Fruit fly (Drosophila melanogaster) whole organism, adult: Measurements from ENCODE around the gene pll.

Experiments
- CG11617 ChIP-seq: fragments of 200-800 bp; sonication (Bioruptor generic); optimal IDR thresholded peaks from 2 replicates; lab custom pipeline; 2017; ENCODE audit warnings: mild to moderate bottlenecking, missing biosample characterization, missing genetic modification reagents, missing genetic modification characterization
- CG12768 ChIP-seq: fragments of 200-800 bp; sonication (Bioruptor generic); optimal IDR thresholded peaks from 2 replicates; lab custom pipeline; 2017; ENCODE audit warnings: missing biosample characterization, missing genetic modification characterization, mild to moderate bottlenecking, moderate library complexity, missing genetic modification reagents
- CG14711 ChIP-seq: fragments of 200-800 bp; sonication (Bioruptor generic); optimal IDR thresholded peaks from 2 replicates; lab custom pipeline; 2018; ENCODE audit warnings: missing biosample characterization, mild to moderate bottlenecking, missing genetic modification characterization, moderate library complexity
- CG1620 ChIP-seq: fragments of 200-800 bp; sonication (Bioruptor generic); optimal IDR thresholded peaks from 2 replicates; lab custom pipeline; 2016; ENCODE audit warnings: missing biosample characterization, missing genetic modification characterization
- CG33017 ChIP-seq: fragments of 200-800 bp; sonication (Bioruptor generic); optimal IDR thresholded peaks from 2 replicates; lab custom pipeline; 2018; ENCODE audit warnings: missing biosample characterization, mild to moderate bottlenecking, missing genetic modification characterization, moderate library complexity
- CG5204 ChIP-seq: fragments of 200-800 bp; sonication (Bioruptor generic); optimal IDR thresholded peaks from 2 replicates; lab custom pipeline; 2016; ENCODE audit warnings: missing biosample characterization, missing genetic modification characterization
- CG7045 ChIP-seq: fragments of 200-800 bp; sonication (Bioruptor generic); optimal IDR thresholded peaks from 2 replicates; lab custom pipeline; 2017; ENCODE audit warnings: missing biosample characterization, mild to moderate bottlenecking, missing genetic modification characterization
- CG7101 ChIP-seq: fragments of 200-800 bp; sonication (Bioruptor generic); optimal IDR thresholded peaks from 2 replicates; lab custom pipeline; 2018; ENCODE audit warnings: missing biosample characterization, mild to moderate bottlenecking, missing genetic modification characterization, moderate library complexity
- Clk ChIP-seq: fragments of 200-800 bp; sonication (Bioruptor generic); optimal IDR thresholded peaks from 2 replicates; lab custom pipeline; 2017; ENCODE audit warnings: missing biosample characterization, missing genetic modification characterization
- Crg-1 ChIP-seq: fragments of 200-800 bp; sonication (Bioruptor generic); optimal IDR thresholded peaks from 2 replicates; lab custom pipeline; 2016; ENCODE audit warnings: missing biosample characterization, missing genetic modification characterization
- Hr96 ChIP-seq: fragments of 200-800 bp; sonication (Bioruptor generic); optimal IDR thresholded peaks from 2 replicates; lab custom pipeline; 2016; ENCODE audit warnings: missing biosample characterization, missing genetic modification characterization
- Mnt ChIP-seq: fragments of 200-800 bp; sonication (Bioruptor generic); optimal IDR thresholded peaks from 2 replicates; lab custom pipeline; 2016; ENCODE audit warnings: missing biosample characterization, mild to moderate bottlenecking, missing genetic modification characterization
- bab1 ChIP-seq: fragments of 200-800 bp; sonication (Bioruptor generic); optimal IDR thresholded peaks from 3 replicates; lab custom pipeline; 2019; ENCODE audit warnings: missing biosample characterization, mild to moderate bottlenecking, missing genetic modification characterization, moderate library complexity
- cic ChIP-seq: fragments of 200-800 bp; sonication (Bioruptor generic); optimal IDR thresholded peaks from 2 replicates; lab custom pipeline; 2017; ENCODE audit warnings: missing biosample characterization, mild to moderate bottlenecking, missing genetic modification characterization, moderate library complexity
- cnc ChIP-seq, 2 experiments: fragments of >200 bp; optimal IDR thresholded peaks; 2 replicates each; lab custom pipeline; 2017
- kay ChIP-seq: fragments of 200-800 bp; sonication (Bioruptor generic); peaks from one replicate; lab custom pipeline; 2016; ENCODE audit warnings: missing biosample characterization, missing genetic modification characterization, borderline replicate concordance
- ovo ChIP-seq: fragments of 200-800 bp; sonication (Bioruptor generic); optimal IDR thresholded peaks from 2 replicates; lab custom pipeline; 2016; ENCODE audit warnings: missing biosample characterization, missing genetic modification characterization
- pad ChIP-seq: fragments of 200-800 bp; sonication (Bioruptor generic); optimal IDR thresholded peaks from 3 replicates; lab custom pipeline; 2017; ENCODE audit warnings: missing biosample characterization, missing genetic modification characterization, mild to moderate bottlenecking, moderate library complexity, missing genetic modification reagents
- tj ChIP-seq: fragments of 200-800 bp; sonication (Bioruptor generic); optimal IDR thresholded peaks from 3 replicates; lab custom pipeline; 2017; ENCODE audit warnings: missing biosample characterization, mild to moderate bottlenecking, missing genetic modification characterization, moderate library complexity
- toe ChIP-seq: fragments of 200-800 bp; sonication (Bioruptor generic); optimal IDR thresholded peaks from 2 replicates; lab custom pipeline; 2016; ENCODE audit warnings: missing biosample characterization, missing genetic modification characterization

pll gene

DNA sequence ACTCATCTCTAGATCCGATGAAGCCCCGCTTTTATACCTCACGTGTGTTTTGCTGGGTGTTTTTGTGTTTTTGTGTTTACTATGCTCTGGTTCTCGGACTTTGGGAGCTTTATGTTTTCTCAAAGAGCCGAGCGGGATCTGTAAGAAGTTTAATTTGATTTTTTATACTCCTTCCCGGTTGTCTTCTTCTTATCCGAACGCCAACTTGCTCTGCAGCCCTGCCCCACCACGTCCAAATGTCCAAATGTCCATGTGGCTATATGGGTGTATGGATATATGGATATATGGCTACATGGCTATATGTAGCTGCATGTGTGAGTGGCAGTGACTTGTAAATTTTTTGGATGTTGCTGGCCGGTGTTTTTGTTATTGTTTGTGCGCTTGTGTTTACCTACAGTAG, 34.2 kb downstream of the pll start:
- no peak for TF ChIP-seq cic (GFP tag; lab: Kevin White, UChicago)
- TF ChIP-seq kay (GFP tag; lab: Kevin White, UChicago) = no peak
- TF ChIP-seq CG7045 (GFP tag; lab: Kevin White, UChicago) = no peak
- TF ChIP-seq cnc (optimal IDR thresholded peaks at IDR 0.05; lab: Kevin White, UChicago) = no peak
- no peak for TF ChIP-seq CG33017 (tag; lab: Kevin White, UChicago)
- no peak for TF ChIP-seq CG12768
- TF ChIP-seq CG7101 = no peak
- no peak for TF ChIP-seq CG5204 (GFP tag; lab: Kevin White, UChicago)
- no peak for TF ChIP-seq CG11617 (GFP tag; lab: Kevin White, UChicago)
- no peak for TF ChIP-seq pad (GFP tag; lab: Kevin White, UChicago)

dm6 chr3R:27218288-27218687, 34.7 kb downstream of the pll start:
- TF ChIP-seq CG7101 (no peak), CG14711 (no peak), tj (GFP tag; lab: Kevin White, UChicago) (no peak), cnc (optimal IDR thresholded peaks at IDR 0.05; lab: Kevin White, UChicago) (no peak), toe (GFP tag; lab: Kevin White, UChicago) (no peak), cic (GFP tag; lab: Kevin White, UChicago) (no peak), CG12768 (no peak)

DNA sequence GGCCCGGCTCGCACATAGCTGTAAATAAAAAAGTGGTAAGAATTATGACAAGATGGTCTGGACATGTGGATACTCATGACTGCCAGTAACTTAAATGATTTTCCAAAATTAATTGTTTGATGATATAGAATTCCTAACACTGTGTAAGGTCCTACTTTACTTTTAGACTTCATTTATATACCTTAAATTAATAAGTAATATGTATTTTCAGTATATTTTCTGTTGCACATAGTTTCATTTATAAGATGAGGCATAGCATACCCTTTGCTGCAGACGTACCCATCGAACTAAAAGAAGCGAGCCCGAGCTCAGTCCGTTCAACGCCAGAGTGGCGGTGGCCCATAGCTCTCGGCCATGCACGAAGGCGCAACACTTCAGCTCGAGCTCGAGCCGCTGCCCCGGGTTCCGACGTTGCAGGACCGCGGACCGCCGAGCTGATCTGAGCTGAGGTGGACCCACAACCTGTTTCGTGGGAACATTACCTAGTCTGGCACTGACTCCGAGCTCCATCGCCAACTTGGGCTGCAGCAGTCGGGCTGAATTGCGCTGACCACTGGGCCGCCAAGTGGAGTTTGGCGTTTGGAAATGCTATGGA, 35.4 kb downstream of the pll start:
- TF ChIP-seq toe (GFP tag; lab: Kevin White, UChicago) (no peak), CG7101 (no peak), CG5204 (GFP tag; lab: Kevin White, UChicago) (no peak), Mnt (GFP tag; lab: Kevin White, UChicago) (no peak), Clk (no peak), CG12768 (no peak), kay (GFP tag; lab: Kevin White, UChicago) (no peak), tj (GFP tag; lab: Kevin White, UChicago) (no peak), ovo (no peak), cic (GFP tag; lab: Kevin White, UChicago) (no peak), CG14711 (no peak), CG1620 (GFP tag; lab: Kevin White, UChicago) (no peak), CG11617 (GFP tag; lab: Kevin White, UChicago) (no peak), bab1 (GFP tag; lab: Kevin White, UChicago) (no peak), cnc (optimal IDR thresholded peaks at IDR 0.05; lab: Kevin White, UChicago) (no peak)

DNA sequence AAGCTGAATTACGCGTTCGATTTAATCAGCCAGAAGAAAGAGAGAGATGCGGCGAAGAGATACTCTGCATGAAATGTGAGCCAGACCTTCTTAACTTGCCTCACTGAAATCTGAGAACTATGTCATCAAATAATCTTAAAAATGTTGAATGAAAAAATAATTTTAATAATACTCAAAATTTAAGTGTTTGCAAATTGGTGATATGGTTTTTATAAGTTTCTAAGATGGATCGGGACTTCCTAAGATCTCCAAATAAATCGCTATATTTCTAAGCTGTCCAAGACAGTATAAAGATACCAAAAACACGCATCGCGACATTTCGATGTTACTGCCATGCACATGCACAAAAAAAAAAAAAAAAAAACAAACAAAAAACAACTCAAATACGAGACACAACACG, 38.0 kb downstream of the pll start:
- TF ChIP-seq CG11617 (GFP tag; lab: Kevin White, UChicago) (no peak), toe (GFP tag; lab: Kevin White, UChicago) (no peak), CG7045 (GFP tag; lab: Kevin White, UChicago) (no peak), CG5204 (GFP tag; lab: Kevin White, UChicago) (no peak), cic (GFP tag; lab: Kevin White, UChicago) (no peak), CG1620 (GFP tag; lab: Kevin White, UChicago) (no peak), CG7101 (no peak), Hr96 (GFP tag; lab: Kevin White, UChicago) (no peak), cnc (optimal IDR thresholded peaks at IDR 0.05; lab: Kevin White, UChicago) (no peak), bab1 (GFP tag; lab: Kevin White, UChicago) (no peak), Mnt (GFP tag; lab: Kevin White, UChicago) (no peak), CG12768 (no peak)

DNA sequence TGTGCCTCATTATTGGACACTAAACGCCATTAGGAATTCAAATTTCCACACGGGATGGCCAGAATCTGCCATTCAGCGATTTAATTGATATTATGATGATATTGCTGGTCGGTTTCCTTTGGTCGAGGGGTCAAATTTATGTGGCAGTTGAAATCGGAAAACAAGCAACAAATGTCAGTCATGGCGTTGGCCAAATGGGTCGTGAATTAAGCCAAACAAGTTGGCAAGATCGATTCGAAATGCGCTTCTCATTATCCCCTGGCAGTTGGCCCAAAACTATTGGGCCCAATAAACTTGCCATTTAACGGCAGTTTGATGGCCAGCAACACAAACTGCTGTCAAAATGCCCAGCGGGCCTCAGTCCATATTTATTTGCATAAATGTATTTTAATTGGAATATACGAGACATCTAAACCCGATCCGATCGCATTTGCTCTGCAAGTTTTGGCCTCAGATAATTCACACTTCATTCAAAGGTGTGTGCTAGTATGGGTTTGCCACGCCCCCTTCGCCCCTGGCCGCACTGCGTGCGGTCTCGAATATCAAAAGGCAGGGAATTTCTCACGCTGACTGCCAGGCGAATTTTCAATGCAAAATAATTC, 39.9 kb downstream of the pll start:
- no peak for TF ChIP-seq CG12768
- TF ChIP-seq CG33017 (tag; lab: Kevin White, UChicago) = no peak
- TF ChIP-seq Clk = no peak
- TF ChIP-seq CG14711 = no peak
- no peak for TF ChIP-seq bab1 (GFP tag; lab: Kevin White, UChicago)
- TF ChIP-seq kay (GFP tag; lab: Kevin White, UChicago) = no peak
- TF ChIP-seq CG11617 (GFP tag; lab: Kevin White, UChicago) = no peak
- TF ChIP-seq cnc (optimal IDR thresholded peaks at IDR 0.05; lab: Kevin White, UChicago) = no peak
- TF ChIP-seq CG5204 (GFP tag; lab: Kevin White, UChicago) = no peak

- TF ChIP-seq tj (GFP tag; lab: Kevin White, UChicago) (no peak), CG1620 (GFP tag; lab: Kevin White, UChicago) (no peak), cnc (optimal IDR thresholded peaks at IDR 0.05; lab: Kevin White, UChicago) (no peak), ovo (no peak), CG33017 (tag; lab: Kevin White, UChicago) (no peak), toe (GFP tag; lab: Kevin White, UChicago) (no peak), bab1 (GFP tag; lab: Kevin White, UChicago) (no peak), CG7101 (no peak), CG12768 (no peak), CG5204 (GFP tag; lab: Kevin White, UChicago) (no peak), cic (GFP tag; lab: Kevin White, UChicago) (no peak), pad (GFP tag; lab: Kevin White, UChicago) (no peak), Hr96 (GFP tag; lab: Kevin White, UChicago) (no peak), kay (GFP tag; lab: Kevin White, UChicago) (no peak), CG7045 (GFP tag; lab: Kevin White, UChicago) (no peak), CG11617 (GFP tag; lab: Kevin White, UChicago) (no peak), CG14711 (no peak), Crg-1 (GFP tag; lab: Kevin White, UChicago) (no peak)
These were observed 43.3 kb downstream of the pll start for dm6 chr3R:27209561-27210275.
